Worm (Caenorhabditis elegans) whole organism, early embryonic: Measurements from ENCODE around the gene maoc-1.

ENCODE experiments used
- ama-1 ChIP-seq: fragments of 150-350 bp; optimal IDR thresholded peaks from 2 replicates; lab custom pipeline; 2014
- ceh-36 ChIP-seq: sonication (generic microtip); optimal IDR thresholded peaks from 2 replicates; lab custom pipeline; 2016; ENCODE audit warnings: missing genetic modification characterization, inconsistent platforms, missing compliant biosample characterization
- flt-1 ChIP-seq: fragments of 200-800 bp; sonication (Bioruptor generic); IDR thresholded peaks from 2 replicates; pipeline ENCODE4 v1.3.6; 2022; ENCODE audit warnings: missing genetic modification characterization, missing compliant biosample characterization
- pes-1 ChIP-seq: fragments of 200-800 bp; sonication (Bioruptor generic); IDR thresholded peaks from 2 replicates; pipeline ENCODE4 v1.3.6; 2022; ENCODE audit warnings: missing genetic modification reagents, missing genetic modification characterization, missing compliant biosample characterization
- scrt-1 ChIP-seq: fragments of 200-800 bp; sonication (Bioruptor generic); IDR thresholded peaks from 2 replicates; pipeline ENCODE4 v1.3.6; 2022; ENCODE audit warnings: missing genetic modification characterization, missing compliant biosample characterization
- tra-4 ChIP-seq: sonication (generic microtip); optimal IDR thresholded peaks from 2 replicates; lab custom pipeline; 2017; ENCODE audit warnings: missing genetic modification characterization, missing compliant biosample characterization

ce11 chrII:7161512-7161911 is 34.6 kb upstream of the maoc-1 start, which contains the start of gene C27H5.12:
- no peak for TF ChIP-seq ceh-36 (tag; lab: Kevin White, UChicago)
- no peak for TF ChIP-seq ama-1 (lab: Kevin White, UChicago)
- no peak for TF ChIP-seq tra-4 (tag; lab: Kevin White, UChicago)
- TF ChIP-seq pes-1 (GFP tag; lab: Robert Waterston, UW), result no peak
- no peak for TF ChIP-seq flt-1
- no peak for TF ChIP-seq scrt-1 (GFP tag; lab: Robert Waterston, UW)
